Worm (Caenorhabditis elegans) whole organism, dauer: Measurements from ENCODE around the gene srd-3.

Experiments
- unc-62 ChIP-seq: sonication (generic microtip); optimal IDR thresholded peaks from 2 replicates; lab custom pipeline; 2017; ENCODE audit warnings: missing biosample characterization, missing genetic modification reagents, missing genetic modification characterization

Gene srd-3

DNA sequence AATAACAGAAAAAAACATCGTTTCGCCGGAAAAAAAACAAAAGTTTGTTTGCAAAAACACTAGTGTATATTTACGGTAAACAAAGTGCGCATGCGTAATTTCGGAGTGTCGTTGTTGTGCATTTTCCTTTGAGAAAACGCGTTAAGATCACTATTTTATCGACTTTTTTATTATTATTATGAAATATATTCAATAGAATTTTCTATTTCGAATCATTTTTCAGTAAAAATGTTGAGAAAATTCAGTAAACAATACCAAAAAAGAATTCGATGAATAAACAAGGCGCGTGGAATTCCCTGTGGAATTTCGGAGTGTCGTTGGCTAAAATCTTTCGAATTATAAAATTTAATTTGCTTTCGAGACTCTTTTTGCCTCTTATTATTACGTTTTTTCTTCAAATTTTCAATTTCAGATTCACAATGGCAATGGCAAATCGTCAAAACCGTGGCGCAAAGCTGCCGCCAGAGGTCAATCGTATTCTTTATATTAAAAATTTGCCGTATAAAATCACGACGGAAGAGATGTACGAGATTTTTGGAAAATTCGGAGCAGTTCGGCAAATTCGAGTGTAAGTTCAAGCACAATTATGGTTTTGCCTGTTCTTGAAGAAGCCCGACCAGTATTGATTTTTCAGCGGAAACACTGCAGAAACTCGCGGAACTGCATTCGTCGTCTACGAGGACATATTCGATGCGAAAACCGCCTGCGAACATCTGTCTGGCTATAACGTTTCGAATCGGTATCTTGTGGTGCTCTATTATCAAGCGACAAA is 30.7 kb downstream of the srd-3 start, which contains the start of the genes luc-7L3 and sftb-6:
Gene luc-7L3, minus strand, starts transcription at position 36 of the 772 bp plus-strand sequence.
Gene sftb-6, plus strand, starts transcription at position 413 of the 772 bp plus-strand sequence.
- no peak for TF ChIP-seq unc-62

DNA sequence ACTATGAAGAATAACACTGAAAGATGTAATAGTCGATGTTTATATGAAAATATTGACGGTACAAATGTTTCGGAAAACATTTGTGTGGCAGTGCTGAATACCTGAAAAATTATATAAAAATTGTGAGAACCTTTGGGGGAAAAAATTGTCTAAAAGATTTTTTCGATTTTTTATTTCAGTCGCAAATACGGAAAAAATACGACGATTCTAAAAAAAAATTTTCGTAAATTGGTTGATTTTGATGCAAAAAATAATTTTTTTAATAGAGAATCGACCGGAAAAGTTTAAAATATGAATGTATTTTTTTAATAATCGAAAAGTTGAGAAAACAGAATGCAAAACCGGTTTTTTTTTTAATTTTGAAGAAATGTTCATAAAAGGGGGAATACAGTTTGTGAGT is 33.7 kb downstream of the srd-3 start, which contains the start of gene C50D2.7:
Gene C50D2.7, minus strand, starts transcription at position 101 of the 400 bp plus-strand sequence.
- TF ChIP-seq unc-62: no peak

DNA sequence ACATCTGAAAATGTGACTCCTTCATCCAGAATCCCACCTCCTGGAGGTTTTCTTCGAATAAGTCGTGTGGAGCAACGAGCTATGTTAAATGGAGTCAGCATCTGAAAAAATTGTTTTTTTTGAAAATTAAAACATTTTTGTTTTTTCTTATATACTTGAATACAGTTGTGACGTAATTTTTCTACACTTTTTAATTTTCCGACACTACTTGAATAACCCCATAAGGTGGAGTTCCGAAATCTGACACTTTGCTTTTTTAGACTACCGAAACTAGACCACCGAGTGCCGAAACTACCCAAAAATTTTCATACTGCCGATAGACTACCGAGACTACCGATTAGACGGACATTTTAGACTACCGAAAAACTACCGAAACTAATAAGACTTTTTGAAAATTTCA is 37.4 kb downstream of the srd-3 start, which contains the start of gene mcat-1:
Gene mcat-1, minus strand, starts transcription at position 101 of the 400 bp plus-strand sequence.
- TF ChIP-seq unc-62: no peak

DNA sequence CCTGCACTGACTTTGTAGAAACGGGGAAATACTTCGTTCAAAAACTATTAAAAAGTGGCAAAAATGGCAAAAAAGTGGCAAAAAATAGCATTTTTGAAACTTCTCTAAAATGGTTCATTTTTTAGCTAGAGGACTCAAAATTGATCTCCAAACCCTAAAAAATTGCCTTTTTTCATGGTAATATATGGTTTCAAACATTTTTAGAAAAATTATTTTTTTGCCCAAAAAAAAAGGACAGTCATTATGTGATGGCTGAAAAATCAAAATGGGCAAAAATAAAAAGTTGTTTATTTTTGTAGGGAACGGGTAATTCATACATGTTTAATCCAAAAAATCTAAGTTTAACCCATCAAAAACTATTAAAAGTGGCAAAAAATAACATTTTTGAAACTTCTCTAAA is 40.9 kb downstream of the srd-3 start:
- TF ChIP-seq unc-62: no peak

DNA sequence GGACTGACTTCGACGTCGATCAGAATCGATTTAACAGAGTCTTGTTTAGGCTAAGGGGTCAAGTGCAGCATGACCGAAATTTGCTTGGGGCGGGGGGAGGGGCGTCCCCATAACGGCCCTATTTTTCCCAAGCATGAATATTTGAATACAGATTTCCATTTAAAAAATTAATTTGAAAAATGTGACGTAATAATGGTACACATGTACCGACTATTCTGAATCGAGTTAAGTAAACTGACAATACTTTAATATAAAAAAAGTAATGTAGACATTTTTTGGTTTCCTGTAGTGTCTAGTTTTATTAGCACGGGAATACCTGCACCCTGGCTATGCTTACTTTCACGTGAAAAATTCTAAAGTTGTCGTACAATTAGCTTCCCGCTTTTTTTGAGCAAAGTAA is 42.0 kb downstream of the srd-3 start:
- TF ChIP-seq unc-62: no peak

DNA sequence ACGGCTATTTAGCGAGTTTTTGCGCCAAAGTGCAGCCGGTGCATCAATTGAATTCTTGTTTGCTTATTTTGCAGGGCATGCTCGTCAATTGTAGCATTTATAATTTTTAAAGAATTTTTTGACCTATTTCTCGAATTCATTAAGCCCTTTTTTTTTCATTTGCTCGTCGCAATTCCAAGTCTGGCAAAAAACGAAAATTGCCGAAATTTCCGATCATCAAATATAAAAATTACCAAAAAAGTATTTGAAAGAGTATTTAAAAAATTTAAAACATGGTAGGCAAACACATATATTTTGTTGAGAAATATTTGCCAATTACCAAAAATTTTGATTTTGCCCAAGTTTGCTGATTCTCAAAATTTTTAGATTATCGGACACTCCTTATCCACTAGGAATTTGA is 44.7 kb downstream of the srd-3 start, which contains the start of gene C50D2.6:
Gene C50D2.6, plus strand, starts transcription at position 301 of the 400 bp plus-strand sequence.
- no peak for TF ChIP-seq unc-62

DNA sequence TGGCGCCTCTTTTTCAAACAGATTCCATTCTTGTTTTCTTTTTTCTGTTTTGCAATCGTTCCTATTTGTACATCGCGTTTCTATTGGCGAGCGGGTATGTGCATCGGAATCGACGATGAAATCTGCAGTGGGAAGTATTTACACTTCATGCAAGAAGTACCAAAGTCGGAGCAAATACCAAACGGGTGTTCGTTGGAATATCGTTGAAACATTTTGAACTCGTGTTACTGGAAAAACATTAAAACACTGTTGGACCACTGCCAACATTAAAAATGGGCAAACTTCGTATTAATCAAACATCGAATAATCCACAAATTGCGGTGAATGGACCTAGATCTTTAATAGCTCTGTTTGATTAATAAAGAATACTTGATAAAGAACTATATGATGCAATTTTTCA is 49.7 kb downstream of the srd-3 start, which contains the start of gene C23H3.9:
Gene C23H3.9, minus strand, starts transcription at position 101 of the 400 bp plus-strand sequence.
- TF ChIP-seq unc-62: no peak
